Worm (Caenorhabditis elegans) whole organism, L4 larva: ENCODE measurements around the gene C55C3.73.
"Not testable (repeated sequence)": the region's sequence is repeated elsewhere in the genome, so short reads cannot be mapped to it uniquely, and the experiment has no call there.

Source experiments
- ceh-82 ChIP-seq: sonication (generic microtip); optimal IDR thresholded peaks from 2 replicates; lab custom pipeline; 2017; ENCODE audit warnings: missing biosample characterization, missing genetic modification characterization
- dpl-1 ChIP-seq: fragments of 150-350 bp; optimal IDR thresholded peaks from 2 replicates; lab custom pipeline; 2014; ENCODE audit warnings: missing biosample characterization, missing genetic modification reagents, missing genetic modification characterization
- fos-1 ChIP-seq: fragments of 150-350 bp; optimal IDR thresholded peaks from 2 replicates; lab custom pipeline; 2014; ENCODE audit warnings: missing biosample characterization, missing genetic modification characterization
- lsy-2 ChIP-seq, 2 experiments: fragments of 150-350 bp in 1 of 2; sonication (generic microtip) in 1 of 2; optimal IDR thresholded peaks; 2 replicates each; lab custom pipeline; 2014 to 2017; ENCODE audit warnings: missing biosample characterization in 2 of 2, missing genetic modification characterization in 2 of 2
- madf-5 ChIP-seq, 2 experiments: fragments of 200-800 bp; sonication (Bioruptor generic); IDR thresholded peaks; 2 replicates each; pipeline ENCODE4 v1.3.6; 2022; ENCODE audit warnings: missing compliant biosample characterization in 2 of 2, missing genetic modification characterization in 2 of 2
- mep-1 ChIP-seq: fragments of 150-350 bp; sonication (generic microtip); optimal IDR thresholded peaks from 3 replicates; lab custom pipeline; 2014; ENCODE audit warnings: missing biosample characterization, missing genetic modification characterization
- nhr-28 ChIP-seq: fragments of 150-350 bp; optimal IDR thresholded peaks from 2 replicates; lab custom pipeline; 2014; ENCODE audit warnings: missing biosample characterization, missing genetic modification characterization
- snpc-1.2 ChIP-seq: fragments of 200-800 bp; sonication (Bioruptor generic); IDR thresholded peaks from 2 replicates; pipeline ENCODE4 v1.3.6; 2022; ENCODE audit warnings: missing genetic modification reagents, missing genetic modification characterization, missing compliant biosample characterization
- tag-97 ChIP-seq: fragments of 200-800 bp; sonication (Bioruptor generic); IDR thresholded peaks from 2 replicates; pipeline ENCODE4 v1.3.6; 2022; ENCODE audit warnings: missing genetic modification characterization, missing compliant biosample characterization
- unc-130 ChIP-seq: sonication (generic microtip); optimal IDR thresholded peaks from 2 replicates; lab custom pipeline; 2016; ENCODE audit warnings: missing genetic modification reagents, missing genetic modification characterization, missing compliant biosample characterization

ce11 chrIV:5691189-5691588 is 12.1 kb downstream of the C55C3.73 start:
- TF ChIP-seq ceh-82 (tag; lab: Kevin White, UChicago); tag-97 (GFP tag; lab: Robert Waterston, UW); mep-1 (tag; lab: Kevin White, UChicago); snpc-1.2; lsy-2 (tag; optimal IDR thresholded peaks at IDR 0.05; lab: Kevin White, UChicago); dpl-1; unc-130 (GFP tag; lab: Kevin White, UChicago); nhr-28 (tag; lab: Kevin White, UChicago); fos-1: not testable (repeated sequence)
- TF ChIP-seq madf-5 (GFP tag; IDR thresholded peaks at IDR 0.05; lab: Robert Waterston, UW): 0 out of 4 replicates have a peak, but pooled peaks of 1 of the 2 experiments have one; percentile 5
